Fruit fly (Drosophila melanogaster) whole organism, embryonic: ENCODE measurements around the gene CG15728.

ENCODE experiments used
- Ada2b ChIP-seq: fragments of 200-800 bp; sonication (Bioruptor generic); IDR thresholded peaks from 2 replicates; pipeline ENCODE4 v1.3.6; 2022; ENCODE audit warnings: missing biosample characterization, missing genetic modification characterization
- BEAF-32 ChIP-seq: fragments of 200-800 bp; sonication (Bioruptor generic); optimal IDR thresholded peaks from 3 replicates; lab custom pipeline; 2017; ENCODE audit warnings: missing biosample characterization, missing genetic modification characterization, mild to moderate bottlenecking, moderate library complexity, missing genetic modification reagents
- BtbVII ChIP-seq: fragments of 200-800 bp; sonication (Bioruptor generic); optimal IDR thresholded peaks from 3 replicates; lab custom pipeline; 2017; ENCODE audit warnings: missing biosample characterization, mild to moderate bottlenecking, missing genetic modification characterization
- CG10654 ChIP-seq: fragments of 200-800 bp; sonication (Bioruptor generic); optimal IDR thresholded peaks from 2 replicates; lab custom pipeline; 2016; ENCODE audit warnings: missing biosample characterization, missing genetic modification characterization
- CG12155 ChIP-seq: fragments of 200-800 bp; sonication (Bioruptor generic); optimal IDR thresholded peaks from 3 replicates; lab custom pipeline; 2016; ENCODE audit warnings: missing biosample characterization, missing genetic modification characterization
- CG13123 ChIP-seq: fragments of 200-800 bp; sonication (Bioruptor generic); optimal IDR thresholded peaks from 2 replicates; lab custom pipeline; 2016; ENCODE audit warnings: missing biosample characterization, missing genetic modification characterization
- CG14965 ChIP-seq: fragments of 200-800 bp; sonication (Bioruptor generic); optimal IDR thresholded peaks from 2 replicates; lab custom pipeline; 2016; ENCODE audit warnings: missing biosample characterization, missing genetic modification characterization, borderline replicate concordance
- CG15479 ChIP-seq: fragments of 200-800 bp; sonication (Bioruptor generic); optimal IDR thresholded peaks from 3 replicates; lab custom pipeline; 2019; ENCODE audit warnings: missing biosample characterization, mild to moderate bottlenecking, missing genetic modification characterization, moderate library complexity
- CG16813 ChIP-seq: fragments of 200-800 bp; sonication (Bioruptor generic); IDR thresholded peaks from 3 replicates; pipeline ENCODE4 v1.3.6; 2022; ENCODE audit warnings: missing biosample characterization, missing genetic modification characterization; ENCODE audit not compliant: partially characterized antibody
- CG1792 ChIP-seq: fragments of 200-800 bp; sonication (Bioruptor generic); optimal IDR thresholded peaks from 2 replicates; lab custom pipeline; 2016; ENCODE audit warnings: missing biosample characterization, missing genetic modification characterization
- CG33213 ChIP-seq: fragments of 200-800 bp; sonication (Bioruptor generic); optimal IDR thresholded peaks from 3 replicates; lab custom pipeline; 2016; ENCODE audit warnings: missing biosample characterization, missing genetic modification characterization
- CG3838 ChIP-seq: fragments of 200-800 bp; sonication (Bioruptor generic); optimal IDR thresholded peaks from 3 replicates; lab custom pipeline; 2016; ENCODE audit warnings: missing biosample characterization, missing genetic modification characterization
- CG43689 ChIP-seq: fragments of 200-800 bp; sonication (Bioruptor generic); IDR thresholded peaks from 2 replicates; pipeline ENCODE4 v1.3.6; 2022; ENCODE audit warnings: missing biosample characterization, missing genetic modification characterization
- CG4617 ChIP-seq: fragments of 200-800 bp; sonication (Bioruptor generic); optimal IDR thresholded peaks from 3 replicates; lab custom pipeline; 2016; ENCODE audit warnings: missing biosample characterization, missing genetic modification characterization, borderline replicate concordance
- CG4730 ChIP-seq: fragments of 200-800 bp; sonication (Bioruptor generic); IDR thresholded peaks from 2 replicates; pipeline ENCODE4 v1.3.6; 2022; ENCODE audit warnings: missing biosample characterization, missing genetic modification characterization
- CG5953 ChIP-seq: fragments of 200-800 bp; sonication (Bioruptor generic); IDR thresholded peaks from 2 replicates; pipeline ENCODE4 v1.3.6; 2022; ENCODE audit warnings: missing biosample characterization, missing genetic modification characterization
- CG6175 ChIP-seq: fragments of 200-800 bp; sonication (Bioruptor generic); IDR thresholded peaks from 3 replicates; pipeline ENCODE4 v1.3.6; 2022; ENCODE audit warnings: missing biosample characterization, missing genetic modification characterization
- CG6683 ChIP-seq: fragments of 200-800 bp; sonication (Bioruptor generic); optimal IDR thresholded peaks from 2 replicates; lab custom pipeline; 2017; ENCODE audit warnings: missing biosample characterization, mild to moderate bottlenecking, missing genetic modification characterization, missing genetic modification reagents
- CG7372 ChIP-seq: fragments of 200-800 bp; sonication (Bioruptor generic); IDR thresholded peaks from 2 replicates; pipeline ENCODE4 v1.3.6; 2022; ENCODE audit warnings: missing biosample characterization, missing genetic modification characterization
- CG7745 ChIP-seq: fragments of 200-800 bp; sonication (Bioruptor generic); optimal IDR thresholded peaks from 2 replicates; lab custom pipeline; 2018; ENCODE audit warnings: missing biosample characterization, mild to moderate bottlenecking, missing genetic modification characterization, moderate library complexity
- CG9437 ChIP-seq: fragments of 200-800 bp; sonication (Bioruptor generic); optimal IDR thresholded peaks from 2 replicates; lab custom pipeline; 2018; ENCODE audit warnings: missing biosample characterization, mild to moderate bottlenecking, missing genetic modification characterization
- CG9797 ChIP-seq: fragments of 200-800 bp; sonication (Bioruptor generic); optimal IDR thresholded peaks from 3 replicates; lab custom pipeline; 2018; ENCODE audit warnings: missing biosample characterization, mild to moderate bottlenecking, missing genetic modification characterization
- ERR ChIP-seq: fragments of 200-800 bp; sonication (Bioruptor generic); optimal IDR thresholded peaks from 2 replicates; lab custom pipeline; 2016; ENCODE audit warnings: missing biosample characterization, missing genetic modification characterization
- Gug ChIP-seq: fragments of 200-800 bp; sonication (Bioruptor generic); IDR thresholded peaks from 4 replicates; pipeline ENCODE4 v1.3.6; 2022; ENCODE audit warnings: missing biosample characterization, missing genetic modification characterization
- Hmx ChIP-seq: fragments of 200-800 bp; sonication (Bioruptor generic); optimal IDR thresholded peaks from 2 replicates; lab custom pipeline; 2016; ENCODE audit warnings: missing biosample characterization, missing genetic modification characterization
- MESR4 ChIP-seq: fragments of 200-800 bp; sonication (Bioruptor generic); optimal IDR thresholded peaks from 2 replicates; lab custom pipeline; 2018; ENCODE audit warnings: missing biosample characterization, mild to moderate bottlenecking, missing genetic modification characterization, moderate library complexity
- MTF-1 ChIP-seq: fragments of 200-800 bp; sonication (Bioruptor generic); optimal IDR thresholded peaks from 2 replicates; lab custom pipeline; 2018; ENCODE audit warnings: missing biosample characterization, mild to moderate bottlenecking, missing genetic modification characterization, borderline replicate concordance
- Mad ChIP-seq: fragments of 200-800 bp; sonication (Bioruptor generic); optimal IDR thresholded peaks from 2 replicates; lab custom pipeline; 2016; ENCODE audit warnings: missing biosample characterization, missing genetic modification characterization
- NK7.1 ChIP-seq: fragments of 200-800 bp; sonication (Bioruptor generic); optimal IDR thresholded peaks from 3 replicates; lab custom pipeline; 2016; ENCODE audit warnings: missing biosample characterization, missing genetic modification characterization
- Poxn ChIP-seq: fragments of 200-800 bp; sonication (Bioruptor generic); IDR thresholded peaks from 2 replicates; pipeline ENCODE4 v1.3.6; 2022; ENCODE audit warnings: missing biosample characterization, missing genetic modification characterization
- Ravus ChIP-seq: fragments of 200-800 bp; sonication (Bioruptor generic); IDR thresholded peaks from 2 replicates; pipeline ENCODE4 v1.3.6; 2022; ENCODE audit warnings: missing biosample characterization, missing genetic modification characterization
- Scr ChIP-seq: fragments of 200-800 bp; sonication (Bioruptor generic); IDR thresholded peaks from 2 replicates; pipeline ENCODE4 v1.3.6; 2022; ENCODE audit warnings: missing biosample characterization, missing genetic modification characterization; ENCODE audit not compliant: partially characterized antibody
- Six4 ChIP-seq: fragments of 200-800 bp; sonication (Bioruptor generic); optimal IDR thresholded peaks from 2 replicates; lab custom pipeline; 2016; ENCODE audit warnings: missing biosample characterization, missing genetic modification characterization
- Sox100B ChIP-seq: fragments of 200-800 bp; sonication (Bioruptor generic); optimal IDR thresholded peaks from 3 replicates; lab custom pipeline; 2018; ENCODE audit warnings: missing biosample characterization, mild to moderate bottlenecking, missing genetic modification characterization
- br ChIP-seq: fragments of >200 bp; optimal IDR thresholded peaks from 2 replicates; lab custom pipeline; 2017
- bsh ChIP-seq, 2 experiments: fragments of 200-800 bp; sonication (Bioruptor generic); optimal IDR thresholded peaks; 2 replicates each; lab custom pipeline; 2017 to 2018; ENCODE audit warnings: mild to moderate bottlenecking in 2 of 2, missing biosample characterization in 2 of 2, missing genetic modification characterization in 2 of 2, moderate library complexity in 1 of 2
- ftz-f1 ChIP-seq: fragments of 200-800 bp; sonication (Bioruptor generic); optimal IDR thresholded peaks from 2 replicates; lab custom pipeline; 2016; ENCODE audit warnings: missing biosample characterization, missing genetic modification characterization
- gce ChIP-seq: fragments of 200-800 bp; sonication (Bioruptor generic); IDR thresholded peaks from 3 replicates; pipeline ENCODE4 v1.3.6; 2022; ENCODE audit warnings: missing biosample characterization, missing genetic modification characterization
- hbn ChIP-seq: fragments of 200-800 bp; sonication (Bioruptor generic); IDR thresholded peaks from 2 replicates; pipeline ENCODE4 v1.3.6; 2022; ENCODE audit warnings: missing biosample characterization, missing genetic modification characterization; ENCODE audit not compliant: partially characterized antibody
- hth ChIP-seq: fragments of >200 bp; optimal IDR thresholded peaks from 2 replicates; lab custom pipeline; 2017; ENCODE audit warnings: inconsistent platforms
- ken ChIP-seq: fragments of 200-800 bp; sonication (Bioruptor generic); IDR thresholded peaks from 3 replicates; pipeline ENCODE4 v1.3.6; 2022; ENCODE audit warnings: missing biosample characterization, missing genetic modification characterization
- knrl ChIP-seq: fragments of 200-800 bp; sonication (Bioruptor generic); IDR thresholded peaks from 3 replicates; pipeline ENCODE4 v1.3.6; 2022; ENCODE audit warnings: missing biosample characterization, missing genetic modification characterization; ENCODE audit not compliant: partially characterized antibody
- nerfin-2 ChIP-seq: fragments of 200-800 bp; sonication (Bioruptor generic); IDR thresholded peaks from 2 replicates; pipeline ENCODE4 v1.3.6; 2022; ENCODE audit warnings: missing biosample characterization, missing genetic modification characterization; ENCODE audit not compliant: partially characterized antibody
- nom ChIP-seq: fragments of 200-800 bp; sonication (Bioruptor generic); optimal IDR thresholded peaks from 2 replicates; lab custom pipeline; 2017; ENCODE audit warnings: missing biosample characterization, missing genetic modification characterization, mild to moderate bottlenecking, moderate library complexity, missing genetic modification reagents
- repo ChIP-seq: fragments of 200-800 bp; sonication (Bioruptor generic); optimal IDR thresholded peaks from 2 replicates; lab custom pipeline; 2016; ENCODE audit warnings: missing biosample characterization, missing genetic modification characterization
- tll ChIP-seq, 2 experiments: fragments of 200-800 bp in 1 of 2; fragments of >200 bp in 1 of 2; sonication (Bioruptor generic) in 1 of 2; optimal IDR thresholded peaks; 2 replicates each; lab custom pipeline; 2017 to 2019; ENCODE audit warnings: missing biosample characterization in 2 of 2, missing genetic modification characterization in 2 of 2, mild to moderate bottlenecking in 1 of 2, moderate library complexity in 1 of 2
- unc-4 ChIP-seq: fragments of 200-800 bp; sonication (Bioruptor generic); IDR thresholded peaks from 2 replicates; pipeline ENCODE4 v1.3.6; 2022; ENCODE audit warnings: missing biosample characterization, missing genetic modification characterization; ENCODE audit not compliant: partially characterized antibody
- wdn ChIP-seq: fragments of 200-800 bp; sonication (Bioruptor generic); IDR thresholded peaks from 2 replicates; pipeline ENCODE4 v1.3.6; 2022; ENCODE audit warnings: missing biosample characterization, missing genetic modification characterization
- zen ChIP-seq: fragments of 200-800 bp; sonication (Bioruptor generic); optimal IDR thresholded peaks from 3 replicates; lab custom pipeline; 2018; ENCODE audit warnings: missing biosample characterization, mild to moderate bottlenecking, missing genetic modification characterization, moderate library complexity

Gene CG15728

dm6 chrX:12665112-12665795 lies 41.2 kb downstream of the CG15728 start (continued):
- TF ChIP-seq hbn (GFP tag; lab: Robert Waterston, UW) (no peak), Hmx (GFP tag; lab: Kevin White, UChicago) (no peak), MESR4 (GFP tag; lab: Kevin White, UChicago) (peak; percentile 16), CG4730 (peak; percentile 87), tll (GFP tag; optimal IDR thresholded peaks at IDR 0.05; lab: Kevin White, UChicago) (no peak), CG16813 (GFP tag; lab: Robert Waterston, UW) (no peak), Scr (no peak), gce (GFP tag; lab: Robert Waterston, UW) (peak; percentile 83), Sox100B (GFP tag; lab: Kevin White, UChicago) (peak; percentile 89), Ada2b (peak; percentile 87), CG15479 (GFP tag; lab: Kevin White, UChicago) (peak; percentile 25), Ravus (GFP tag; lab: Robert Waterston, UW) (peak; percentile 71; the same call in 1 of the 2 replicates), wdn (peak; percentile 85), knrl (GFP tag; lab: Robert Waterston, UW) (no peak; the same call in 2 of the 3 replicates), unc-4 (GFP tag; lab: Robert Waterston, UW) (0 out of 2 replicates have a peak, but pooled peaks have one; percentile 33), BEAF-32 (GFP tag; lab: Kevin White, UChicago) (no peak), CG13123 (GFP tag; lab: Kevin White, UChicago) (peak; percentile 72), CG5953 (GFP tag; lab: Robert Waterston, UW) (peak; percentile 80), CG33213 (GFP tag; lab: Kevin White, UChicago) (peak; percentile 36), ftz-f1 (GFP tag; lab: Kevin White, UChicago) (no peak), MTF-1 (GFP tag; lab: Kevin White, UChicago) (peak; percentile 73), CG1792 (GFP tag; lab: Kevin White, UChicago) (peak; percentile 57), nom (GFP tag; lab: Kevin White, UChicago) (peak; percentile 90), nerfin-2 (GFP tag; lab: Robert Waterston, UW) (no peak), CG6175 (peak; percentile 74), CG7745 (peak; percentile 23), Mad (GFP tag; lab: Kevin White, UChicago) (peak; percentile 50), CG43689 (GFP tag; lab: Robert Waterston, UW) (peak; percentile 75), CG12155 (GFP tag; lab: Kevin White, UChicago) (peak; percentile 88), CG7372 (GFP tag; lab: Robert Waterston, UW) (peak; percentile 89), br (lab: Kevin White, UChicago) (no peak), hth (lab: Kevin White, UChicago) (no peak), CG9797 (GFP tag; lab: Kevin White, UChicago) (no peak), Six4 (GFP tag; lab: Kevin White, UChicago) (peak; percentile 80), CG14965 (GFP tag; lab: Kevin White, UChicago) (no peak), bsh (GFP tag; optimal IDR thresholded peaks at IDR 0.05; lab: Kevin White, UChicago) (peak; percentile 84 to 94), CG6683 (peak; percentile 46), CG10654 (GFP tag; lab: Kevin White, UChicago) (peak; percentile 83), ERR (no peak), BtbVII (GFP tag; lab: Kevin White, UChicago) (peak; percentile 87), CG4617 (peak; percentile 49), repo (peak; percentile 9), Gug (GFP tag; lab: Robert Waterston, UW) (peak; percentile 87), CG9437 (peak; percentile 84), NK7.1 (GFP tag; lab: Kevin White, UChicago) (peak; percentile 21), ken (GFP tag; lab: Robert Waterston, UW) (peak; percentile 83; the same call in 2 of the 3 replicates), CG3838 (GFP tag; lab: Kevin White, UChicago) (peak; percentile 58), Poxn (GFP tag; lab: Robert Waterston, UW) (peak; percentile 71), zen (tag; lab: Kevin White, UChicago) (peak; percentile 74)
